Fruit fly (Drosophila melanogaster) whole organism: ENCODE data around the gene Ras64B.

Source experiments
- CG8478 ChIP-seq: fragments of >200 bp; optimal IDR thresholded peaks from 2 replicates; lab custom pipeline; 2018; ENCODE audit warnings: inconsistent platforms
- Dll ChIP-seq: fragments of >200 bp; optimal IDR thresholded peaks from 2 replicates; lab custom pipeline; 2017
- EcR ChIP-seq, 2 experiments: fragments of >200 bp; optimal IDR thresholded peaks; 2 replicates each; lab custom pipeline; 2017; ENCODE audit warnings: missing biosample characterization in 2 of 2, missing genetic modification characterization in 2 of 2, missing genetic modification reagents in 2 of 2
- pan ChIP-seq: fragments of >200 bp; optimal IDR thresholded peaks from 2 replicates; lab custom pipeline; 2017
- psq ChIP-seq: fragments of >200 bp; optimal IDR thresholded peaks from 2 replicates; lab custom pipeline; 2017
- usp ChIP-seq: fragments of >200 bp; optimal IDR thresholded peaks from 2 replicates; lab custom pipeline; 2017; ENCODE audit warnings: missing biosample characterization, missing genetic modification characterization, mixed read lengths

Gene Ras64B

DNA sequence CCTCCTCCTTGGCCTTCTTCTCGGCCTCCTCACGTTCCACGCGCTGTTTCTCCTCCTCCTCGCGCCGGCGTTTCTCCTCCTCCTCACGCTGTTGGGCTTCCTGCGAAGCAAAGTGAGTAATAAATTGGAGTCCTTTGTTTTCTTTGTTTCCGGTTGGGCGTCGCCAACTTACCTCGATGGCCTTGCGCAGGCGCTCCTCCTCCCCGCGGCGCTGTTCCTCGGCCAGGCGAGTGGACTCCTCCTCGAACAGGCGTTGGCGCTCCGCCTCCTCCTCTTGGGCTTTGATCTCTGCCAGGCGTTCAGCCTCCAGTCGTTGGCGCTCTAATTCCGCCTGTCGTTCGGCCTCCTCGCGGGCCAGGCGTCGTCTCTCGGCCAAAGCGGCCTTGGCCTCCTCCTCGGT, 13.2 kb upstream of the Ras64B start:
- TF ChIP-seq pan (lab: Kevin White, UChicago) (no peak), psq (no peak), usp (no peak), Dll (no peak), CG8478 (lab: Kevin White, UChicago) (no peak), EcR (GFP tag; optimal IDR thresholded peaks at IDR 0.05; lab: Kevin White, UChicago) (no peak)

DNA sequence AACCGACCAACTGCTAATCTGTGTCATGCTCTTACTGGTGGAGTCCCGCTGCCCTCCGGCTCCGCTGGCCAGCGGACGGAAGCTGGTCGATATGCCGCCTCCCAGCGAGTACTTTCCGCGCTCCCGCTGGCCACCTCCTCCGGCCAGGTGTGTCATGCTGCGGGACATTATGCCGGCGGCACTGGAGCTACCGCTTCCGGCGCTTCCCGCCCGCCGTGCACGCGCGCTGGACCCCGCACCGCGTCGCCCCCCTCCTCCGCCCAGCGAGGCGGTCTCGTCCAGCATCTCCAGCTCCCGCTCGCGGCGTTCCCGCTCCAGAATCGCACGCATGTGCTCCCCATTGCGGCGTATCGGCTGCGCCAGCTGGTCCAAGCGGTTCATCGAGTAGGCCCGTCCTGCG, 10.3 kb upstream of the Ras64B start:
- TF ChIP-seq Dll (no peak), psq (no peak), pan (lab: Kevin White, UChicago) (no peak), EcR (GFP tag; optimal IDR thresholded peaks at IDR 0.05; lab: Kevin White, UChicago) (no peak), CG8478 (lab: Kevin White, UChicago) (no peak), usp (no peak)

DNA sequence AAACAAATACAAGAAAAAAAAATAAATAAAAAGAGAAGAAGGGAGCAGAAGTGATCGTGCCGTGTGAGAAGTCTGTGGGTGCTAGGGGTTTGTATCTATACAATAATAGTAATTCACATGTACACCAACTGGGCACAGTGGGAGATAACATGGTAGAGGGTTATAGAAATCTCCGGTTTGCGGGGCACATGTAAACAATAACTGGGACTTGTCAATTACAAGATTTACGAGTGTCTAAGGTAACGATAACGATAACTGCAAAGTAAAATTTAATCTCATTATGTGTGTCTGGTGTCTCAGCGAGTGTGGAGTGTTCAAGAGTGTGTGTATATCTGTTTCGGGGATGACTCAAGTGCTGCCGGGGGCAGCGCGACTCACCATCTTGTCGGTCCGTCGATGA, 8.1 kb upstream of the Ras64B start:
- TF ChIP-seq CG8478 (lab: Kevin White, UChicago): no peak
- no peak for TF ChIP-seq EcR (GFP tag; optimal IDR thresholded peaks at IDR 0.05; lab: Kevin White, UChicago)
- TF ChIP-seq Dll: no peak
- TF ChIP-seq usp: no peak
- no peak for TF ChIP-seq psq

DNA sequence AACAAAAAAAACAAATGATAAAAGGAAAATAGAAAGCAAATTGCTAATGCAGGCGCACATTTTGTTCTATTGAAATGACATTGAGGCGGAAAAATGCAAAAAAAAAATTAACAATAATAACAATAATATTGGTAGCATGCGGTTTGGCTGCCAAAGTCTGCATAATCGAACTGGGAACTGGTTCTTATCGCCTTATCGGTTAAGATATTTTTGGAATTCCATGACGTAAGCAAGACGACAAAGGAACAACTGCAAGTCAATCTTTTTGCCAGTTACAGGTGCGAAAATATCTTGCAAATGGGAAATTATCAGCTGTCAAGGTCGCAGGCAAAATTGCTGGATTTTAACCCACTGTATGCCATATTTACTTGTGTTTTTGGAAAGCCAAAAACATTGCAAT, 6.3 kb upstream of the Ras64B start:
- TF ChIP-seq usp: no peak
- TF ChIP-seq pan (lab: Kevin White, UChicago): no peak
- no peak for TF ChIP-seq Dll
- TF ChIP-seq EcR (GFP tag; optimal IDR thresholded peaks at IDR 0.05; lab: Kevin White, UChicago): no peak
- no peak for TF ChIP-seq psq
- no peak for TF ChIP-seq CG8478 (lab: Kevin White, UChicago)

DNA sequence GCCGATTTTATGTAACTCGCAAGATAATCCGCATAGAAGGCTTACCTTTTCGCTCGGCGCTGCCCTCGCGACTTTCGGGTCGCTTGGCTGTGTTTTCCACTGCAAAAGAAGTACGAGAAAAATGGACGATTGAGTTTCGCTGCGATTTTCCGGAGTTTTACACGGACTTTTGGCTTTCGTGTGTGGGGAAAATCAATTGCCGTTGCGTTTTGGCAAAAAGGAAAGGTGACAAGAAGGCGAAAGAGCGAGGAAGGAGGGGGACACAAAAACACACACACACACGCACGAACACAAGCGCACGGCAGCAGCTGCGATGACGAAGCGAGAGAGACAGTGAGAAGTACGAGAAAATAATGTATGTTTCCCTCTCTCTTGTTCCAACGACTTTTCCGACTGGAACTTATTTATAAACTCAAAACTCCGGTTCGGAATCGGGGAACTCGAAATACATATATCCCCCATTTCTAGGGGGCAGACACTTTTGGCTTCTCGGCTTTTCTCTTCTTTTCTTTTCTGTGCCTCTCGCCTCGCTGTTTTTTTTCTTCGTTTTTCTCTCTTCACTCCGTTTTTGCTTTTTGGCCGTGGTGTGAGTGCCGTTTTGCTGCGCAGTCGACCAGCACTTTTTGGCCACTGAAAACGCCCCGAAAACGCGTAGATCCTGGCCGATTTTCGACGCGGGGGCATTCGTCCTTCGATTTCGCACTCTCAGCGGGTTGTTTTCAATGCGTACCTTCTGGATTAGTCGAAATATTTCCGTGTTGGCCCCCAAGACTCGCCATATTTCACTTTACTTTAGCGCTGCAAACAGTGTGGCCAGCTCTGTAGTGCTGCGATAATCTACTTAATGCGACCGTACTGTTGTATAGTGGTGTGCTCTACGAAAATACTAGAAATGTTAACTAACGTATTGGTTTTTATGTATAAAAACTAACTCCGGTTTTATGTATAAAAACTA, 4.9 kb upstream of the Ras64B start, which contains the start of gene ens:
TSS of gene ens (minus strand) at position 827 of the 955 bp plus-strand sequence.
- TF ChIP-seq EcR (GFP tag; optimal IDR thresholded peaks at IDR 0.05; lab: Kevin White, UChicago) (no peak), CG8478 (lab: Kevin White, UChicago) (no peak), Dll (no peak), pan (lab: Kevin White, UChicago) (no peak), usp (no peak), psq (no peak)

DNA sequence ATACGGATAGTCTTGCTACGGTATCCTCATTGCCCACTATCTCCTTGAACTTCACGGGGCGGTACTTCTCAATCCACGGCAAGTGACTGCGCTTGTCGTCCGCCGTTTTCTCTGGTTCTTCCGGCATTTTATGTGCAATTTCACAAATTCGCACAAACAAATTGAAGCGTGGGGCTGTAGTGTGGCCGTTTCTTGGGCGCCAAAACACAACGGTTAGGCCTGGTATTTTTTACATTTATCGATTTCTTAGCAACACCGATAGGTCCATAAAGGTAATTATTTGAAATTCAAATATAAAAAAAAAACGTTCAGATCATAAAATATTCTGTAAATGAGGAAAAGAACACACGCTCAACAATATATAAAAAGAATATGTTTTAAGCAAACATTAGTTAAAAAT, 3.0 kb upstream of the Ras64B start, which contains the start of gene RfC4:
TSS of gene RfC4 (minus strand) at position 182 of the 400 bp plus-strand sequence.
- TF ChIP-seq usp: no peak
- TF ChIP-seq EcR (GFP tag; optimal IDR thresholded peaks at IDR 0.05; lab: Kevin White, UChicago): no peak
- no peak for TF ChIP-seq Dll
- no peak for TF ChIP-seq CG8478 (lab: Kevin White, UChicago)
- TF ChIP-seq pan (lab: Kevin White, UChicago): no peak
- TF ChIP-seq psq: no peak

DNA sequence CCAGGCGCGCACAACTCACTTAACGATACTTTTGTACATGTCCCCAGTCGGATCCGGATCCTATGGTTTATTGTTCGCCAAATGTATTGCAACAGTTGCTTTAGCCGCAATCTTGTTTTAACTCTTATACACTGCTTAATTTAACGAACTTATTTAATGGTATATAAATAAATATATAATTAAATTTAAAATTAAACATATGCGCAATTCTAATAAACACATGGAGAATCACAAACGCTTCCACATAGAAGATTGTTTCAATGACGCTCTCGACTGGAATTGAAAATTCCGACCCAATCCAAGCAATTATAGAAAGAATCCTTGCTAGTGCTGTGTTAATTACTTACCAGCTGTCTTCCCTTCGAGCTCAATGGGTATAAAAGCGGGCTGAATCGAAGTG, 2.3 kb downstream of the Ras64B start, which contains the start of gene Akh:
TSS of gene Akh (plus strand) at position 301 of the 400 bp plus-strand sequence.
- TF ChIP-seq EcR (GFP tag; optimal IDR thresholded peaks at IDR 0.05; lab: Kevin White, UChicago): no peak

DNA sequence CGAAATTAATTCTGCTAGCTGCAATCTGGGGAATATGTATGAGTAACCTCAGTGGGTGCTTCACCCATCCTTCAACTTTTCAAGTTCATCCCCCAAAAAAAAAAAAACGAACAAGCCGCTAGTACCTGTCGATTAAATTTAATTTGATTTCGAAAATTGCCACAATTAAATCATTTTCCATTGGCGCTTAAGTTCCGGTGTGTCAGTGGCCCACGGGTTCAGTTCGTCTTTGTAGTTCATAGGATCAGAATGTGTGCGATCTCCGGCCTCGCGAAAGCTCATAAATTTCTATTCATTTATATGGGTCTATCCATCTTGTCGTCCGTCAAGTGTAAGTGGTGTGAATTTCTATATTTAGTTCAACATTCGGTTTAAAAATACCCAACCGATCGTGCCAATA, 3.2 kb downstream of the Ras64B start, which contains the start of gene CG32260:
TSS of gene CG32260 (plus strand) at position 301 of the 400 bp plus-strand sequence.
- no peak for TF ChIP-seq usp
- TF ChIP-seq EcR (GFP tag; optimal IDR thresholded peaks at IDR 0.05; lab: Kevin White, UChicago): no peak
- no peak for TF ChIP-seq CG8478 (lab: Kevin White, UChicago)
- TF ChIP-seq pan (lab: Kevin White, UChicago): no peak
- TF ChIP-seq Dll: no peak
- no peak for TF ChIP-seq psq

DNA sequence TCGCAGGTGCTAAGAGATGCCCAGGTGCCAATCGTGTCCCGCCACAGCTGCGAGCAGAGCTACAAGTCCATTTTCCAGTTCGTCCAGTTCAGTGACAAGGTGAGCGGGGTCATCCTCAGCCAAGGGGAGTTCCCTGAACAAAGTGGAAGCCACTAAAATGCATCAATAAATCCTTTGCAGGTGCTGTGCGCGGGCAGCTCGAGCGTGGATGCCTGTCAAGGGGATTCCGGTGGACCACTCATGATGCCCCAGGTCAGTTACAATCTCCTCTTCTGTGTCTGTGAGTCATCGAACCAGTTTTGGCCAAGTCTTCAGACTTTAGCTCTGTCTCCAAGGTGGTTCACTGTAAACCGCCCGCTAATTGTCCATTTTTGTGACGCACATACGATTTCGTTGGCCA, 6.4 kb downstream of the Ras64B start:
- TF ChIP-seq psq (no peak), CG8478 (lab: Kevin White, UChicago) (no peak), usp (no peak), pan (lab: Kevin White, UChicago) (no peak), Dll (no peak), EcR (GFP tag; optimal IDR thresholded peaks at IDR 0.05; lab: Kevin White, UChicago) (no peak)

DNA sequence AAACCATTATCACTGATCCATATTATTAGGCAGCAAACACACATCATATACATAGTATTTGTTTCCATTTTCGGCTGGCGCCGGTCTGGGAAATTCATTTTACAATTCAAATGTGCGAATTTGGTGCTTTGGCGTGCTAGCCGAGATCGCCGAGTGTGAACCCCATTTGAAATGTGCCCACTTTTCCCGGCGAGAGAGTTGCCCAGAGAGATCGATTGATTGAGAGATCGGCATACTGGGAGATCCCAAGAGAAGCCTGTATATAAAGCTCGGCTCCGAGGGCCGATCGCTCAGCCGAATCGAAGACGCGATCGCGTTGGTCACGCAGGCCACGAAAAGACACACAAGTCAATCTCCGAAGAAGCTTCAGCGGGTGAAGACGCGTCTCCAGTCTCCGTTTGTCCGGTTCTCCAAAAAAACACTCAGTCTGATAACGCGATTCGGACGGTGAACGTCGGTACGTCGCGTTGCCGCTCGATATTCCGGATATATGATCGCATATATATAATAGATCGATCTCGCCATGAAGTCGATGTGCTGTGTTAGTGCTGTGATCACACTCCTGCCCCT, 9.6 kb downstream of the Ras64B start, which contains the start of gene CG1299:
TSS of gene CG1299 (plus strand) at position 291 of the 570 bp plus-strand sequence.
- no peak for TF ChIP-seq usp
- no peak for TF ChIP-seq Dll
- no peak for TF ChIP-seq psq
- no peak for TF ChIP-seq EcR (GFP tag; optimal IDR thresholded peaks at IDR 0.05; lab: Kevin White, UChicago)
- no peak for TF ChIP-seq pan (lab: Kevin White, UChicago)
- TF ChIP-seq CG8478 (lab: Kevin White, UChicago): no peak

DNA sequence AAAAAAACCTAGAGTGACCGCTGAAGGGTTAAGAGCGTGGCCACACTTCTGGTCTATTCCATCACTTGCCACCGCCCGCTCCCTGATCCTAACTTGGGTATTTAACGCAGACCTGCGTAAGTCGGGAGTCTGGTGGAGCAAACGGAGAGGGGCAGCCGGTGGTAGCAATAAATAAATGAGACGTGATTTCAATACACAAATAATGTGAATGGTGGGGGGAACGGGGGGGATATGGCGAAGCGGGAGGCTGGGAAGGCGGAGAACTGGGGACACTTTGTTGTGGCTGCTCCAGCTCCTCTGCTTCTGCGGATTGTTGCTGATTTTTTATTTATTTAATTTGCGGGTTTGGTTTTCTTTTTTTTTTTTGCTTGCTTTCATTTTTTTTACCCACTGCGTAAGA, 19.0 kb downstream of the Ras64B start:
- TF ChIP-seq CG8478 (lab: Kevin White, UChicago): no peak
- TF ChIP-seq pan (lab: Kevin White, UChicago): no peak
- no peak for TF ChIP-seq EcR (GFP tag; optimal IDR thresholded peaks at IDR 0.05; lab: Kevin White, UChicago)
- TF ChIP-seq Dll: no peak
- TF ChIP-seq psq: no peak
- TF ChIP-seq usp: no peak

DNA sequence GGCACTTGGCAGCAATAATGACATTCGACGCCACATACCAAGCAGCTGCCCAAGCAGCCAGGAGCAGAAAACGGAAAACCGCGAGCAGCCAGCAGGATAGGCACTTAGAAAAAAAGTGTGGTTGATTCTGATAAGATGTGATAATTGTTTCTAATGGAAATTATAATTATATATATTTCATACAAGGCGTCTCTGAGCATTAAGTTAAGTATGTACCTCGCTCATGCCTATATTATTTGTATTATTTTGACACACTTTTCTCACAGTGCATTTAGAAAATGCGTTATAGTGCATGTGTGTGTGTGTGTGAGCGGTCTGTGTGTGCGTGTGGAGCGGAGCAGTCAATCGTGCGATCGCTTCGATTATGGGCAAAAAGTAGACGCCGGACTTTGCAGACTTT, 19.5 kb downstream of the Ras64B start:
- TF ChIP-seq pan (lab: Kevin White, UChicago) (no peak), psq (no peak), EcR (GFP tag; optimal IDR thresholded peaks at IDR 0.05; lab: Kevin White, UChicago) (no peak), Dll (no peak), usp (no peak), CG8478 (lab: Kevin White, UChicago) (no peak)
